In genomic region chrII:5141945-5142514, ce11 we compare ENCODE assay signal across 3 worm cellular contexts.
TF ChIP-seq lines count a peak whose summit lies in the region.

Gene nas-29, minus strand, starts transcription at chrII:5142036.

TF ChIP-seq in whole organism, L1 larva, 84 proteins besides CTCF, POLR2A, EP300 and RAD21 (continued from another document):
- TF ChIP-seq elt-2 (tag; optimal IDR thresholded peaks at IDR 0.05; lab: Kevin White, UChicago), result peak; percentile 91
- TF ChIP-seq ztf-11 (tag; optimal IDR thresholded peaks at IDR 0.05; lab: Kevin White, UChicago), result no peak
- TF ChIP-seq nhr-47 (tag; optimal IDR thresholded peaks at IDR 0.05; lab: Kevin White, UChicago), result no peak
- no peak for TF ChIP-seq mdl-1 (tag; optimal IDR thresholded peaks at IDR 0.05; lab: Kevin White, UChicago)
- TF ChIP-seq ceh-90 (tag; optimal IDR thresholded peaks at IDR 0.05; lab: Kevin White, UChicago), result no peak
- peak in 1 of 6 experiments; percentile 31 for TF ChIP-seq elt-3 (tag; optimal IDR thresholded peaks at IDR 0.05; lab: Kevin White, UChicago)
- TF ChIP-seq ceh-88 (GFP tag; IDR thresholded peaks at IDR 0.05; lab: Robert Waterston, UW), result no peak
- TF ChIP-seq unc-62 (GFP tag; optimal IDR thresholded peaks at IDR 0.05; lab: Kevin White, UChicago), result no peak
TF ChIP-seq in whole organism, L1 larva: peak in this region for 5.

TF ChIP-seq in whole organism, L2 larva, 48 proteins besides CTCF, POLR2A, EP300 and RAD21 (continued from another document):
- TF ChIP-seq nhr-11 (tag; optimal IDR thresholded peaks at IDR 0.05; lab: Kevin White, UChicago) (no peak), nhr-129 (tag; optimal IDR thresholded peaks at IDR 0.05; lab: Kevin White, UChicago) (no peak), lin-13 (GFP tag; optimal IDR thresholded peaks at IDR 0.05; lab: Kevin White, UChicago) (no peak), unc-39 (tag; optimal IDR thresholded peaks at IDR 0.05; lab: Kevin White, UChicago) (no peak), sma-3 (GFP tag; optimal IDR thresholded peaks at IDR 0.05; lab: Kevin White, UChicago) (peak; percentile 28), nhr-21 (tag; optimal IDR thresholded peaks at IDR 0.05; lab: Kevin White, UChicago) (peak; percentile 37)

TF ChIP-seq in whole organism, L4 larva, 104 proteins besides CTCF, POLR2A, EP300 and RAD21 (continued from another document):
- no peak for TF ChIP-seq php-3 (GFP tag; IDR thresholded peaks at IDR 0.05; lab: Robert Waterston, UW)
- no peak for TF ChIP-seq Y105C5A.15 (GFP tag; IDR thresholded peaks at IDR 0.05; lab: Robert Waterston, UW)
- TF ChIP-seq dmd-6 (GFP tag; IDR thresholded peaks at IDR 0.05; lab: Robert Waterston, UW), result peak; percentile 64; the same call in 1 of the 2 replicates
- TF ChIP-seq rbr-2 (tag; optimal IDR thresholded peaks at IDR 0.05; lab: Kevin White, UChicago), result no peak
- TF ChIP-seq snpc-1.2 (GFP tag; IDR thresholded peaks at IDR 0.05; lab: Robert Waterston, UW), result no peak
- TF ChIP-seq unc-130 (GFP tag; optimal IDR thresholded peaks at IDR 0.05; lab: Kevin White, UChicago), result no peak
- TF ChIP-seq nhr-77 (tag; optimal IDR thresholded peaks at IDR 0.05; lab: Kevin White, UChicago), result peak; percentile 76
- no peak for TF ChIP-seq attf-4 (tag; optimal IDR thresholded peaks at IDR 0.05; lab: Kevin White, UChicago)
- TF ChIP-seq nhr-48 (tag; optimal IDR thresholded peaks at IDR 0.05; lab: Kevin White, UChicago), result peak; percentile 42
- no peak for TF ChIP-seq Y5F2A.4 (GFP tag; optimal IDR thresholded peaks at IDR 0.05; lab: Kevin White, UChicago)
- TF ChIP-seq Y75B8A.6 (GFP tag; IDR thresholded peaks at IDR 0.05; lab: Robert Waterston, UW), result no peak
- no peak for TF ChIP-seq daf-16 (GFP tag; optimal IDR thresholded peaks at IDR 0.05; lab: Kevin White, UChicago)
- peak; percentile 82 for TF ChIP-seq daf-16 (tag; optimal IDR thresholded peaks at IDR 0.05; lab: Kevin White, UChicago)
- TF ChIP-seq spr-1 (tag; optimal IDR thresholded peaks at IDR 0.05; lab: Kevin White, UChicago), result no peak
- TF ChIP-seq ceh-44 (GFP tag; IDR thresholded peaks at IDR 0.05; lab: Robert Waterston, UW), result no peak
- no peak for TF ChIP-seq vab-7 (GFP tag; IDR thresholded peaks at IDR 0.05; lab: Robert Waterston, UW)
- TF ChIP-seq ceh-32 (tag; optimal IDR thresholded peaks at IDR 0.05; lab: Kevin White, UChicago; ENCODE audit: poor library complexity), result no peak
